Worm (Caenorhabditis elegans): ENCODE results near the gene srj-26.
"Not testable (repeated sequence)": the region's sequence is repeated elsewhere in the genome, so short reads cannot be mapped to it uniquely, and the experiment has no call there.

Gene srj-26

DNA sequence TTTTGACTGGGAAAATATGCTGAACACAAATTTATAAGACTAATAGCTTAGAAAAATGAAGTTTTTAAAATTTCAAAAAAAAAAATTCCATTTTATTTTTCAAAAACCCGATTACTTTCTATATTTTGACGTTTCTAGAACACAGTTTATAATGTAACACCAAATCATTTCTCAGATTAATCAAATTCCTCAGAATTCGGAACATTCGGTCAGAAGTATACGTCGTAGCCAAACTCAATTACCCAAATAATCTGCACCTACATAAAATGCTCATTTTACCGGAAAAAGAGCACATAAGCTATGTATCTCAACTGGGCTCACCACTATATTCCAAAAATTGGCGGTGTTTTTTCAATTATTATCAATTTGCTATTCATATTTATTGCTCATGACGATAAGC is at the start of gene srj-26:
Gene srj-26 (plus strand): TSS at position 301 of the 400 bp plus-strand sequence.
- TF ChIP-seq W03F9.2 (tag; optimal IDR thresholded peaks at IDR 0.05) (no peak), dao-5 (tag; optimal IDR thresholded peaks at IDR 0.05) (no peak), him-1 (tag; optimal IDR thresholded peaks at IDR 0.05) (no peak)

DNA sequence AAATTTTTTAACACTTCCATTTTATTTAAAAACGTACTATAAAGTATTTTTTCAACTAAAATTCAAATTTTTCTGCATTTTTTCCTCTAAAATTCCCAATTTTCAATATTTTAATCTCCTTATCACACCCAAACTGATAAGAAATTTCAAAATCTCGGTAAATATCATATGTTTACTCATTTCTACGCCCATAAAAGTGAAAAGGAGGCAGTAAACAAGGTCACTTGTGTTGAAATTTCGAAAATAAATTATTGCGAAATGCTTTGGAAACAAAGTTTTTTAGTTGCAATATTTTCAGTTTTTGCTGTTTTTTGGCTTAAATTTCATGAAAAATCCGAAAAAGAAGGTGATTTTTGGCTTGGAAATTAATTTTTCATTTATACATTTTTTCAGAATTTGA is 49.3 kb upstream of the srj-26 start, which contains the start of gene C08E8.4:
Gene C08E8.4 (plus strand): TSS at position 268 of the 400 bp plus-strand sequence.
- no peak for TF ChIP-seq dao-5 (tag; optimal IDR thresholded peaks at IDR 0.05)
- no peak for TF ChIP-seq W03F9.2 (tag; optimal IDR thresholded peaks at IDR 0.05)
- TF ChIP-seq him-1 (tag; optimal IDR thresholded peaks at IDR 0.05): no peak

DNA sequence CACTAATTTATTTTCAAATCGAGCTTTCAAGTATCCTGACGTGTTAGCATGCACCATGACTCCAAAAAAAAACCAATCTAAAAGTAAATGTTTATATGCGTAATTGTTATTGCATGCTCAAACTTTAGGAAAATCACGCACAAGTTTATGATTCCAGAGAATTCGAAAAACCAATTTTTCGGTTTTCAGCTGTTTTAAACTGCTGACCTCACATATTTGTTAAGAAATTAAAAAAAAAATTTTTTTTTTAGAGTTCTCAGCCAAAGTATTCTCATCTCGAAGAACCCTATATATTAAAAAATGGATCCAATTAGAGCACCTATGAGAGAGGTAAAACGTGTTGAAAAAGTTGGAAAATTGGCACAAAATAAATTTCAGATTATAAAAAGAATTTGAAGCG is 46.7 kb upstream of the srj-26 start, which contains the start of gene Y51A2B.2:
Gene Y51A2B.2 (plus strand): TSS at position 301 of the 400 bp plus-strand sequence.
- TF ChIP-seq him-1 (tag; optimal IDR thresholded peaks at IDR 0.05) (no peak), W03F9.2 (tag; optimal IDR thresholded peaks at IDR 0.05) (no peak), dao-5 (tag; optimal IDR thresholded peaks at IDR 0.05) (no peak)

DNA sequence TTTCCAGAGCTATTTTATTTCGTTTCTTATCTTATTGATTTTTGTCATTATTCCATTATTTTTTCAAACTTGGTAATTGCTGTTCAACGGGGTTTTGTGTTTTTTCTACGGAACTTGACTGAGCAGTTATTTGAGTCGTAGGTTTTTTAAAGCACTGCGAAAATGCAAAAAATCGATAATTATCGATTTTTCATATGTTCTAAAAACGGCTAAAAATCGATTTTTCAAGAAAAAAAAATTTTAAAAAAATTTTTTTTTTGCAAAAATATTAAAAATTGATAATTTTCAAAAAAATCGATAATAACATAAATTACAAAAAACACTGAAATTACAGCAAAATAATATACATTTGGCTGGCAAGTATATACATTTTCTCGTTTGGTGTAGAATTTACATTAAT is 45.3 kb upstream of the srj-26 start:
- no peak for TF ChIP-seq W03F9.2 (tag; optimal IDR thresholded peaks at IDR 0.05)
- TF ChIP-seq dao-5 (tag; optimal IDR thresholded peaks at IDR 0.05): no peak
- no peak for TF ChIP-seq him-1 (tag; optimal IDR thresholded peaks at IDR 0.05)

DNA sequence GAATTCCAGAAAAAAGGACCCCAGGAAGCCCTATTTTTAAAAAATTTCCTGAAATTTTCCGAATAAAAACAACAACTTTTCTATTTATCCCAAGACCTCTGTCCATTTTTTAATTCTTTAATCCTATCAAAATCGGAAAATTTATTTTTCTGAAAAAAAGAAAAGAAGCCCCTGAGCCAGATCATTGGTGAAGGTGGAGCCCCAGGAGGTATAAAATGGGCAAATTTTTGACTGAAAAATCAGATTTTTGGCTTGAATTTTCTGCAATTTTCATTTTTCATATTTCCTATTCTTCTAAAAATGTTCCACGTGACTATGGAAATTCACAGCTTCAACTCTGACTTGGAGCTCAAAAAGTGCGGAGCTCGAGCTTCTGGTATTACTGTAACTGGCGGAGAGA is 42.1 kb upstream of the srj-26 start, which contains the start of gene Y51A2B.8:
Gene Y51A2B.8 (plus strand): TSS at position 301 of the 400 bp plus-strand sequence.
- TF ChIP-seq W03F9.2 (tag; optimal IDR thresholded peaks at IDR 0.05) (no peak), him-1 (tag; optimal IDR thresholded peaks at IDR 0.05) (no peak), dao-5 (tag; optimal IDR thresholded peaks at IDR 0.05) (no peak)

DNA sequence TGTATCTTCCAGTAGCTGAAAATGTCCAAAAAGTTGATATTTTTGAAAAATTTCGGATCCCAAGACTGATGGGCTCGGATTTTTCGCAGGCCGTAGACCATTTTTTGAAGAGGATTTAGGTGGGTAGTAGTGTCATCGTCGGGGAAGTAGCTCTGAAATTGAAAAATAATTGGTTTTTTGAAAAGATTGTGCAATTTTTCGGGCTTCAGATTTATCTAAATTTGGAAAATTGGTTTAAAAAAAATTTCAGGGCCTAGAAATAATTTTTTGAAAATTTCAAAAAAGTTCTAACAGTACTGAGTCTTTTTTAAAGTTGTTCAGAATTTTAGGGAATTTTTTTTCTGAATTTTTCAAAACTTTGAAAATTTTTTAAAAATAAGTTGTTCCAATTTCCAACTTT is 38.3 kb upstream of the srj-26 start, which contains the start of gene nhr-288:
Gene nhr-288 (minus strand): TSS at position 101 of the 400 bp plus-strand sequence.
- no peak for TF ChIP-seq him-1 (tag; optimal IDR thresholded peaks at IDR 0.05)
- no peak for TF ChIP-seq dao-5 (tag; optimal IDR thresholded peaks at IDR 0.05)

DNA sequence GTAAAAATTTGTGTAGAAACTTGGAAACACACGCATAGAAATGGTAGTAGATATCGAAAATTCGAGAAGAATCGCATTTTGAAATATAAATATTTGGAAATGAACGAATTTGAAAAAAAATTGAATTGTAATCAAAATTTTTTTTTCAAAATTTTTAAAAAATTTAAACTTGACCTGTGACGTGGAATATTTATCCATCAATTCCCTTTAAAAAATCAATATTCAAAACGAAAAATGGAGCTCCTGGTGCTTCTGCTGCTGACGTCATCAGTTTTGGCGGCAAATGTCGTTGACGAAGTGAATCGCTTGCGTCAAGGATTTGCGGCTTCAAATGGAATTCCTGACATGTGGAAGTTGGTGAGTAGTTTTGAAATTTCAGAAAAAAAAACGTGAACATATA is 31.9 kb upstream of the srj-26 start, which contains the start of the genes Y51A2B.4 and Y51A2B.5:
Gene Y51A2B.4 (minus strand): TSS at position 101 of the 400 bp plus-strand sequence.
Gene Y51A2B.5 (plus strand): TSS at position 232 of the 400 bp plus-strand sequence.
- TF ChIP-seq dao-5 (tag; optimal IDR thresholded peaks at IDR 0.05) (no peak), him-1 (tag; optimal IDR thresholded peaks at IDR 0.05) (no peak), W03F9.2 (tag; optimal IDR thresholded peaks at IDR 0.05) (no peak)

DNA sequence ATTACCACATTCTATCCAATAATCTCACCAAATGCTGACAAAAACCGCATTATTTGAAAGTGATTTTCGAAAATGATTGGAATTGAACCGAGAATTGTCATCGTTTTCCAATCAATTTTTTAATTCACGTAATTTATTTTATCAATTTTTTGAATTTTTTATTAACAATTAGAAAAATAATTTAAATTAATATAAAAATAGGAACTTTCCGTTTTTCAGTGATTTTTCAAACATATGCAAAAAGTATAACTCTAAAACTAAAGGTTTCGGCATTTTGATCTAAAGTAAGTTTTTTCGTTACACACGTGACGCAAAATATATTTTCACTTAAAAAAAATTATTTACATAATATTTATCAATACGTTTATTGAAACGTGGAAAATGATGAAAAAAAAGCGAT is 26.7 kb upstream of the srj-26 start, which contains the start of gene Y51A2B.6:
Gene Y51A2B.6 (minus strand): TSS at position 101 of the 400 bp plus-strand sequence.
- TF ChIP-seq dao-5 (tag; optimal IDR thresholded peaks at IDR 0.05): no peak
- TF ChIP-seq him-1 (tag; optimal IDR thresholded peaks at IDR 0.05): no peak
- TF ChIP-seq W03F9.2 (tag; optimal IDR thresholded peaks at IDR 0.05): no peak

DNA sequence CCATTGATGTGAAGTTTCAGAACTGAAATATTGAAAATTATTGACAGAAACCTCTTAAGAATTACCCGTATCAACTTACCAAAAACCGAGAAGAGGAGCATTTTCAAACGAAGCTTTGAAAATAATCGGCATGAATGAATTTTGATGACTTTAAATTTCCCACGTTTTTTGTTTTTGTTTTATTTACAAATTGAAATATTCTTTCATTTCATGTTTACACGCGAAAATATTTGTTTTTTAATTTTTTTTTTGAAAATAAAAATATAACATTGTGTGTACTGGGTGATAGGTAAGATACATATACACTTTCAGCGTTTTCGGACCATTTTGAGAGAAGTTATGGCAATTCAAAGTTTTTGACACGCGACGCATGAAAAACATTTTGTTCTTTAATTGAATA is 25.2 kb upstream of the srj-26 start, which contains the start of gene Y51A2B.9:
Gene Y51A2B.9 (minus strand): TSS at position 101 of the 400 bp plus-strand sequence.
- TF ChIP-seq dao-5 (tag; optimal IDR thresholded peaks at IDR 0.05) (no peak), him-1 (tag; optimal IDR thresholded peaks at IDR 0.05) (no peak), W03F9.2 (tag; optimal IDR thresholded peaks at IDR 0.05) (no peak)

DNA sequence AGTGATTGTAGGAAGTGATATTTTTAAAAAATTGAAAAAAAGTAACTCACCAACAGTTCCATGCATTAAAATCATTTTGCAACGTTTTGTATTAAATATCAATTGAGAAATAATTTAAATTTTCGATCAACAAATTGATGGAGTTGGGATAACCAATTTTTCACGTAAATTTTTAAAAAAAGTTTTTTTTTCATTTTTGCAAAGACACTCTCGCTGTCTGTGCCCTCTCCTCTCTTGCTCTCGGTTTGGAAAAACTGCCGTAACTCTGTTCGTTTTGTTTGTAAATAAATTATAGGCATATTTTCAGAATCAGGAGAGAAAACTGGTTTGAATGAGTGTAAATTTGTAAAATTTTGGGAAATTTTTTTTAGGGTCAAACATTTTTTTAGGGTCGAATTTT is 23.1 kb upstream of the srj-26 start, which contains the start of gene Y51A2B.16:
Gene Y51A2B.16 (minus strand): TSS at position 101 of the 400 bp plus-strand sequence.
- TF ChIP-seq W03F9.2 (tag; optimal IDR thresholded peaks at IDR 0.05) (no peak), dao-5 (tag; optimal IDR thresholded peaks at IDR 0.05) (no peak), him-1 (tag; optimal IDR thresholded peaks at IDR 0.05) (no peak)

DNA sequence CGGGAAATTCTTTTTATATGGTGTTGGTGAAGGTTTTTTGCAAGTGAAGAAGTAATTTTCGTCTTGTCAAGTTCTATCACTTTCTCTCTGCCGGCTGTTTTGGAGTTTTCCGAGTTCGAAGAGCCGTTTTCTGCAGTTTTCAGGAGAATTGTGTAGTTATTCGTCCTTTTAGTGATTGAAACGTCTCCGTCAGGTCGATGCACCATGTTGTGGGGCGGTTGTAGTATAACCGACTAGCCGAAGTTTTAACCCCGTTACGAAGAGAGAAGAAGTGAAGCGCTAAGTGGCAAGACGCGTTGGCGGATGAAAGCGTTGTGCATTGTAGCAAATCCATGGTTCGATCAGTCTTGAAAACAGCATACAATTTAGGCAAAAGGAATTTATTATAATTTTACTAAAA is 18.2 kb upstream of the srj-26 start:
- TF ChIP-seq W03F9.2 (tag; optimal IDR thresholded peaks at IDR 0.05): no peak
- TF ChIP-seq dao-5 (tag; optimal IDR thresholded peaks at IDR 0.05): no peak
- TF ChIP-seq him-1 (tag; optimal IDR thresholded peaks at IDR 0.05): no peak

DNA sequence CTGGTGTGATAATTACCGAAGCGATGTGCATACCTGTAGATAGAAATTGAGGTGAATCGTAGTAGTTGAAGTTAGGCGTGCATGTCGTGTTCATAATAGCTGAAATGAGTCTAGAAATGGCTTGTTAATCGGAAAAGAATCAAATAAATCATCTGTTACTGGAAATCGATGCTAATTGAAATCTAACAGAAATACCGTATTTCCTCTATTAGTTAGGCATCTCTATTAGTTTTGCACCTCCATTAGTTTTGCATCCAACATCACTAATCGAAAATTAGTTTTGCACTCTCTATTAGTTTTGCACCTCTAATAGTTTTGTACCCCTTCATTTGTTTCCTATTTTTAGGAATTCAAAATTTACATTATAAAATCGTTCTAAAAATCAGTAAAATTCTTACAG is 16.1 kb upstream of the srj-26 start, which contains the start of gene srh-209:
Gene srh-209 (minus strand): TSS at position 101 of the 400 bp plus-strand sequence.
- not testable (repeated sequence) for TF ChIP-seq W03F9.2, him-1, dao-5 (tag; optimal IDR thresholded peaks at IDR 0.05)

DNA sequence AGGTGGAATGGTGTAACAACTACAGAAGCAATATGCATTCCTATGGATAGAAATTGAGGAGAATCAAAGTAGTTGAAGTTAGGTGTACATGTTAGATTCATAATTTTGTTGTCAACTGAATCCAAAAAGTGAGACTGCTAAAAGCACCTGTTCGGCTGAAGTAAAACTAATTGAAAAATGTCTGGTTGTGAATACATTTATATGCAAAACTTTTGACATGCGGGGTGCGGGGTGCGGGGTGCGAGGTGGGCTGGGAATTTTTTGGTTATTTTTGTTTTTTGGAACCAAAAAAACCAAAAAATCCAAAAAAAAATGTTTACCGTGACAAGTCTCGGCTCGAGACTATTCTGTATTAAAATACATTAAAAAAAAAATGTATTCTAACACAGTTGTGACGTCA is 10.8 kb upstream of the srj-26 start, which contains the start of gene srh-207:
Gene srh-207 (minus strand): TSS at position 101 of the 400 bp plus-strand sequence.
- TF ChIP-seq W03F9.2 (tag; optimal IDR thresholded peaks at IDR 0.05) (no peak), him-1 (tag; optimal IDR thresholded peaks at IDR 0.05) (no peak), dao-5 (tag; optimal IDR thresholded peaks at IDR 0.05) (no peak)

DNA sequence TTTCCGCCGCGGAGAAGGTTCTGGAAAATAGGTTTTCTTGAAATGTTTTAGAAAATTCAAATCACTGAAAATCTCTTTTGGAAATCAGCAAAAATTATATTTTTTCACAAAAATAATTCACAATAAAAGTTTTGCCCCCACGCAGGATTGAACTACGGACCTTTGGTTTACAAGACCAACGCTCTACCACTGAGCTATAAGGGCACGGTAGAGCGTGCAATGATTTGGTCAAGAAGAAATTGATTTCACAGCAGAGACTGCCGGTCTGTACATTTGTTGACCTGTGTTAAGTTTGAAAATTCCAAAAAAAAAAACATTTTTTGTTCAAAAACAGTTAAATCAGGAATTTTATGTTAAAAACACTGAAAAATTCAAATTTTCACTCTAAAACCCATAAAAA is 8.5 kb upstream of the srj-26 start:
- TF ChIP-seq W03F9.2 (tag; optimal IDR thresholded peaks at IDR 0.05) (no peak), dao-5 (tag; optimal IDR thresholded peaks at IDR 0.05) (no peak), him-1 (tag; optimal IDR thresholded peaks at IDR 0.05) (no peak)

Measured in whole organism, L4/young adult.